Fruit fly (Drosophila melanogaster): ENCODE data around the gene heca.
A peak's percentile ranks its signal among the peaks of the same experiment; 100 is the strongest.

heca gene

dm6 chr3R:30294603-30295002, 16.9 kb downstream of the heca start:
- TF ChIP-seq CG8478 (optimal IDR thresholded peaks at IDR 0.05) (no peak), CTCF (optimal IDR thresholded peaks at IDR 0.05) (peak; percentile 59 to 65)

dm6 chr3R:30295022-30295421, 17.3 kb downstream of the heca start:
- no peak for TF ChIP-seq CG8478 (optimal IDR thresholded peaks at IDR 0.05)
- no peak for TF ChIP-seq CTCF (optimal IDR thresholded peaks at IDR 0.05)

- TF ChIP-seq CG8478 (optimal IDR thresholded peaks at IDR 0.05) = no peak
- TF ChIP-seq CTCF (optimal IDR thresholded peaks at IDR 0.05) = no peak
These were observed 18.3 kb downstream of the heca start for dm6 chr3R:30296035-30296434.

dm6 chr3R:30296840-30297239, 19.1 kb downstream of the heca start:
- TF ChIP-seq CTCF (optimal IDR thresholded peaks at IDR 0.05) (no peak), CG8478 (optimal IDR thresholded peaks at IDR 0.05) (no peak)

dm6 chr3R:30297652-30298051, 19.9 kb downstream of the heca start:
- no peak for TF ChIP-seq CTCF (optimal IDR thresholded peaks at IDR 0.05)
- TF ChIP-seq CG8478 (optimal IDR thresholded peaks at IDR 0.05) = no peak

- no peak for TF ChIP-seq CG8478 (optimal IDR thresholded peaks at IDR 0.05)
- TF ChIP-seq CTCF (optimal IDR thresholded peaks at IDR 0.05) = no peak
These were observed 25.6 kb downstream of the heca start for dm6 chr3R:30303351-30303750.

dm6 chr3R:30304884-30305529, 27.3 kb downstream of the heca start:
- TF ChIP-seq CTCF (optimal IDR thresholded peaks at IDR 0.05) (no peak), CG8478 (optimal IDR thresholded peaks at IDR 0.05) (no peak)

- no peak for TF ChIP-seq CTCF (optimal IDR thresholded peaks at IDR 0.05)
- TF ChIP-seq CG8478 (optimal IDR thresholded peaks at IDR 0.05) = no peak
These were observed 28.9 kb downstream of the heca start, which contains the start of gene CG34300 for dm6 chr3R:30306505-30307134. TSS of gene CG34300 (minus strand) at chr3R:30306640.

dm6 chr3R:30307881-30308482, 30.2 kb downstream of the heca start:
- no peak for TF ChIP-seq CG8478 (optimal IDR thresholded peaks at IDR 0.05)
- no peak for TF ChIP-seq CTCF (optimal IDR thresholded peaks at IDR 0.05)

dm6 chr3R:30312545-30312944, 34.8 kb downstream of the heca start:
- no peak for TF ChIP-seq CG8478 (optimal IDR thresholded peaks at IDR 0.05)
- TF ChIP-seq CTCF (optimal IDR thresholded peaks at IDR 0.05) = no peak

dm6 chr3R:30314361-30314760, 36.6 kb downstream of the heca start:
- TF ChIP-seq CG8478 (optimal IDR thresholded peaks at IDR 0.05) (no peak), CTCF (optimal IDR thresholded peaks at IDR 0.05) (no peak)

dm6 chr3R:30325442-30326058, 47.8 kb downstream of the heca start:
- no peak for TF ChIP-seq CG8478 (optimal IDR thresholded peaks at IDR 0.05)
- no peak for TF ChIP-seq CTCF (optimal IDR thresholded peaks at IDR 0.05)

- TF ChIP-seq CG8478 (optimal IDR thresholded peaks at IDR 0.05) = no peak
- no peak for TF ChIP-seq CTCF (optimal IDR thresholded peaks at IDR 0.05)
These were observed 48.9 kb downstream of the heca start for dm6 chr3R:30326634-30327033.

- no peak for TF ChIP-seq CG8478 (optimal IDR thresholded peaks at IDR 0.05)
- TF ChIP-seq CTCF (optimal IDR thresholded peaks at IDR 0.05) = no peak
These were observed 52.1 kb downstream of the heca start for dm6 chr3R:30329851-30330250.

dm6 chr3R:30331362-30331761, 53.6 kb downstream of the heca start:
- TF ChIP-seq CTCF (optimal IDR thresholded peaks at IDR 0.05) (no peak), CG8478 (optimal IDR thresholded peaks at IDR 0.05) (no peak)

Measured in S2 (cell line).